Fruit fly (Drosophila melanogaster) whole organism, embryonic: ENCODE data around the gene CG16812.

Source experiments
- CG10147 ChIP-seq: fragments of 200-800 bp; sonication (Bioruptor generic); optimal IDR thresholded peaks from 2 replicates; lab custom pipeline; 2019; ENCODE audit warnings: missing biosample characterization, mild to moderate bottlenecking, missing genetic modification characterization, moderate library complexity
- CG10209 ChIP-seq: fragments of 200-800 bp; sonication (Bioruptor generic); optimal IDR thresholded peaks from 3 replicates; lab custom pipeline; 2017; ENCODE audit warnings: missing biosample characterization, mild to moderate bottlenecking, missing genetic modification characterization, missing genetic modification reagents
- CG10274 ChIP-seq: fragments of 200-800 bp; sonication (Bioruptor generic); optimal IDR thresholded peaks from 3 replicates; lab custom pipeline; 2017; ENCODE audit warnings: missing biosample characterization, mild to moderate bottlenecking, missing genetic modification characterization
- CG11723 ChIP-seq: fragments of 200-800 bp; sonication (Bioruptor generic); optimal IDR thresholded peaks from 2 replicates; lab custom pipeline; 2017; ENCODE audit warnings: missing biosample characterization, mild to moderate bottlenecking, missing genetic modification characterization
- CG12071 ChIP-seq: fragments of 200-800 bp; sonication (Bioruptor generic); optimal IDR thresholded peaks from 3 replicates; lab custom pipeline; 2018; ENCODE audit warnings: missing biosample characterization, mild to moderate bottlenecking, missing genetic modification characterization
- CG1233 ChIP-seq: fragments of 200-800 bp; sonication (Bioruptor generic); optimal IDR thresholded peaks from 4 replicates; lab custom pipeline; 2018; ENCODE audit warnings: missing biosample characterization, mild to moderate bottlenecking, missing genetic modification characterization
- CG12744 ChIP-seq: fragments of 200-800 bp; sonication (Bioruptor generic); optimal IDR thresholded peaks from 2 replicates; lab custom pipeline; 2016; ENCODE audit warnings: missing biosample characterization, missing genetic modification characterization
- CG13287 ChIP-seq: fragments of 200-800 bp; sonication (Bioruptor generic); IDR thresholded peaks from 2 replicates; pipeline ENCODE4 v1.3.6; 2022; ENCODE audit warnings: missing biosample characterization, missing genetic modification characterization; ENCODE audit not compliant: partially characterized antibody
- CG13624 ChIP-seq: fragments of 200-800 bp; sonication (Bioruptor generic); optimal IDR thresholded peaks from 2 replicates; lab custom pipeline; 2016; ENCODE audit warnings: missing biosample characterization, missing genetic modification characterization
- CG14441 ChIP-seq: fragments of 200-800 bp; sonication (Bioruptor generic); IDR thresholded peaks from 2 replicates; pipeline ENCODE4 v1.3.6; 2022; ENCODE audit warnings: missing biosample characterization, missing genetic modification characterization
- CG15514 ChIP-seq: fragments of 200-800 bp; sonication (Bioruptor generic); optimal IDR thresholded peaks from 3 replicates; lab custom pipeline; 2017; ENCODE audit warnings: missing biosample characterization, missing genetic modification characterization, mild to moderate bottlenecking, moderate library complexity, missing genetic modification reagents
- CG17328 ChIP-seq: fragments of 200-800 bp; sonication (Bioruptor generic); IDR thresholded peaks from 2 replicates; pipeline ENCODE4 v1.3.6; 2022; ENCODE audit warnings: missing biosample characterization, missing genetic modification characterization
- CG17359 ChIP-seq: fragments of 200-800 bp; sonication (Bioruptor generic); optimal IDR thresholded peaks from 3 replicates; lab custom pipeline; 2018; ENCODE audit warnings: missing biosample characterization, mild to moderate bottlenecking, missing genetic modification characterization, moderate library complexity
- CG17385 ChIP-seq: fragments of 200-800 bp; sonication (Bioruptor generic); optimal IDR thresholded peaks from 3 replicates; lab custom pipeline; 2018; ENCODE audit warnings: missing biosample characterization, mild to moderate bottlenecking, missing genetic modification characterization
- CG2116 ChIP-seq: fragments of 200-800 bp; sonication (Bioruptor generic); optimal IDR thresholded peaks from 3 replicates; lab custom pipeline; 2018; ENCODE audit warnings: missing biosample characterization, mild to moderate bottlenecking, missing genetic modification characterization
- CG2199 ChIP-seq: fragments of 200-800 bp; sonication (Bioruptor generic); IDR thresholded peaks from 3 replicates; pipeline ENCODE4 v1.3.6; 2022; ENCODE audit warnings: missing biosample characterization, missing genetic modification characterization
- CG2202 ChIP-seq: fragments of 200-800 bp; sonication (Bioruptor generic); optimal IDR thresholded peaks from 2 replicates; lab custom pipeline; 2018; ENCODE audit warnings: missing biosample characterization, mild to moderate bottlenecking, missing genetic modification characterization
- CG32532 ChIP-seq: fragments of 200-800 bp; sonication (Bioruptor generic); IDR thresholded peaks from 2 replicates; pipeline ENCODE4 v1.3.6; 2022; ENCODE audit warnings: missing biosample characterization, missing genetic modification characterization
- CG34224 ChIP-seq: fragments of 200-800 bp; sonication (Bioruptor generic); IDR thresholded peaks from 3 replicates; pipeline ENCODE4 v1.3.6; 2022; ENCODE audit warnings: missing biosample characterization, missing genetic modification characterization; ENCODE audit not compliant: partially characterized antibody
- CG6813 ChIP-seq: fragments of 200-800 bp; sonication (Bioruptor generic); optimal IDR thresholded peaks from 2 replicates; lab custom pipeline; 2017; ENCODE audit warnings: missing biosample characterization, missing genetic modification characterization, mild to moderate bottlenecking, moderate library complexity, missing genetic modification reagents
- CG8765 ChIP-seq: fragments of 200-800 bp; sonication (Bioruptor generic); IDR thresholded peaks from 2 replicates; pipeline ENCODE4 v1.3.6; 2022; ENCODE audit warnings: missing biosample characterization, missing genetic modification characterization
- CG9876 ChIP-seq: fragments of 200-800 bp; sonication (Bioruptor generic); optimal IDR thresholded peaks from 2 replicates; lab custom pipeline; 2016; ENCODE audit warnings: missing biosample characterization, missing genetic modification characterization
- CHES-1-like ChIP-seq: fragments of 200-800 bp; sonication (Bioruptor generic); optimal IDR thresholded peaks from 2 replicates; lab custom pipeline; 2016; ENCODE audit warnings: missing biosample characterization, missing genetic modification characterization
- D19A ChIP-seq: fragments of 200-800 bp; optimal IDR thresholded peaks from 3 replicates; lab custom pipeline; 2019; ENCODE audit warnings: missing biosample characterization, mild to moderate bottlenecking, missing genetic modification characterization, moderate library complexity
- Dad ChIP-seq: fragments of 200-800 bp; sonication (Bioruptor generic); optimal IDR thresholded peaks from 3 replicates; lab custom pipeline; 2016; ENCODE audit warnings: missing biosample characterization, missing genetic modification characterization
- Deaf1 ChIP-seq: fragments of 200-800 bp; optimal IDR thresholded peaks from 3 replicates; lab custom pipeline; 2019; ENCODE audit warnings: missing biosample characterization, mild to moderate bottlenecking, missing genetic modification characterization, moderate library complexity
- HLH3B ChIP-seq: fragments of 200-800 bp; sonication (Bioruptor generic); IDR thresholded peaks from 2 replicates; pipeline ENCODE4 v1.3.6; 2022; ENCODE audit warnings: missing biosample characterization, missing genetic modification characterization
- Hey ChIP-seq: fragments of 200-800 bp; sonication (Bioruptor generic); optimal IDR thresholded peaks from 3 replicates; lab custom pipeline; 2018; ENCODE audit warnings: missing biosample characterization, mild to moderate bottlenecking, missing genetic modification characterization
- Nf-YC ChIP-seq: fragments of 200-800 bp; optimal IDR thresholded peaks from 3 replicates; lab custom pipeline; 2019; ENCODE audit warnings: missing biosample characterization, mild to moderate bottlenecking, missing genetic modification characterization, moderate library complexity
- Optix ChIP-seq: fragments of 200-800 bp; sonication (Bioruptor generic); IDR thresholded peaks from 3 replicates; pipeline ENCODE4 v1.3.6; 2022; ENCODE audit warnings: missing biosample characterization, missing genetic modification characterization
- Rfx ChIP-seq: fragments of 200-800 bp; sonication (Bioruptor generic); IDR thresholded peaks from 2 replicates; pipeline ENCODE4 v1.3.6; 2022; ENCODE audit warnings: missing biosample characterization, missing genetic modification characterization
- Xrp1 ChIP-seq: fragments of 200-800 bp; sonication (Bioruptor generic); IDR thresholded peaks from 2 replicates; pipeline ENCODE4 v1.3.6; 2022; ENCODE audit warnings: missing biosample characterization, missing genetic modification characterization
- YL-1 ChIP-seq: fragments of 200-800 bp; sonication (Bioruptor generic); optimal IDR thresholded peaks from 3 replicates; lab custom pipeline; 2017; ENCODE audit warnings: missing biosample characterization, mild to moderate bottlenecking, missing genetic modification characterization
- abd-A ChIP-seq: fragments of 200-800 bp; sonication (Bioruptor generic); optimal IDR thresholded peaks from 3 replicates; lab custom pipeline; 2019; ENCODE audit warnings: missing biosample characterization, mild to moderate bottlenecking, missing genetic modification characterization, moderate library complexity
- bab2 ChIP-seq: fragments of 200-800 bp; sonication (Bioruptor generic); optimal IDR thresholded peaks from 2 replicates; lab custom pipeline; 2016; ENCODE audit warnings: missing biosample characterization, missing genetic modification characterization
- cato ChIP-seq: fragments of 200-800 bp; sonication (Bioruptor generic); optimal IDR thresholded peaks from 2 replicates; lab custom pipeline; 2016; ENCODE audit warnings: missing biosample characterization, missing genetic modification characterization, borderline replicate concordance
- caup ChIP-seq: fragments of 200-800 bp; sonication (Bioruptor generic); optimal IDR thresholded peaks from 3 replicates; lab custom pipeline; 2017; ENCODE audit warnings: missing biosample characterization, mild to moderate bottlenecking, missing genetic modification characterization, moderate library complexity; ENCODE audit not compliant: severe bottlenecking
- chif ChIP-seq, 2 experiments: fragments of 200-800 bp; sonication (Bioruptor generic); optimal IDR thresholded peaks; 3 replicates each; lab custom pipeline; 2016; ENCODE audit warnings: missing biosample characterization in 2 of 2, missing genetic modification characterization in 2 of 2
- gce ChIP-seq: fragments of 200-800 bp; sonication (Bioruptor generic); IDR thresholded peaks from 3 replicates; pipeline ENCODE4 v1.3.6; 2022; ENCODE audit warnings: missing biosample characterization, missing genetic modification characterization
- h ChIP-seq: fragments of >200 bp; optimal IDR thresholded peaks from 2 replicates; lab custom pipeline; 2017
- hkb ChIP-seq, 2 experiments: fragments of 200-800 bp in 1 of 2; fragments of >200 bp in 1 of 2; sonication (Bioruptor generic) in 1 of 2; IDR thresholded peaks in 1 of 2; optimal IDR thresholded peaks in 1 of 2; 2 replicates each; pipeline versions ENCODE4 v1.3.6 to Lab custom; 2017 to 2022; ENCODE audit warnings: missing biosample characterization in 1 of 2, missing genetic modification characterization in 1 of 2
- kni ChIP-seq: fragments of 200-800 bp; sonication (Bioruptor generic); optimal IDR thresholded peaks from 3 replicates; lab custom pipeline; 2017; ENCODE audit warnings: mild to moderate bottlenecking, missing biosample characterization, missing genetic modification reagents, missing genetic modification characterization
- p53 ChIP-seq: fragments of 200-800 bp; sonication (Bioruptor generic); optimal IDR thresholded peaks from 2 replicates; lab custom pipeline; 2016; ENCODE audit warnings: missing biosample characterization, missing genetic modification characterization
- pfk ChIP-seq: fragments of 200-800 bp; sonication (Bioruptor generic); optimal IDR thresholded peaks from 2 replicates; lab custom pipeline; 2018; ENCODE audit warnings: missing biosample characterization, mild to moderate bottlenecking, missing genetic modification characterization, moderate library complexity
- ro ChIP-seq: fragments of 200-800 bp; sonication (Bioruptor generic); IDR thresholded peaks from 2 replicates; pipeline ENCODE4 v1.3.6; 2022; ENCODE audit warnings: missing biosample characterization, missing genetic modification characterization
- salm ChIP-seq: fragments of 200-800 bp; sonication (Bioruptor generic); optimal IDR thresholded peaks from 2 replicates; lab custom pipeline; 2018; ENCODE audit warnings: missing biosample characterization, mild to moderate bottlenecking, missing genetic modification characterization
- scrt ChIP-seq: fragments of 200-800 bp; sonication (Bioruptor generic); optimal IDR thresholded peaks from 2 replicates; lab custom pipeline; 2018; ENCODE audit warnings: missing biosample characterization, mild to moderate bottlenecking, missing genetic modification characterization, moderate library complexity
- so ChIP-seq: fragments of 200-800 bp; sonication (Bioruptor generic); IDR thresholded peaks from 3 replicates; pipeline ENCODE4 v1.3.6; 2022; ENCODE audit warnings: missing biosample characterization, missing genetic modification characterization
- twi ChIP-seq: fragments of 200-800 bp; optimal IDR thresholded peaks from 2 replicates; lab custom pipeline; 2019; ENCODE audit warnings: missing biosample characterization, mild to moderate bottlenecking, missing genetic modification characterization, moderate library complexity

The CG16812 gene

DNA sequence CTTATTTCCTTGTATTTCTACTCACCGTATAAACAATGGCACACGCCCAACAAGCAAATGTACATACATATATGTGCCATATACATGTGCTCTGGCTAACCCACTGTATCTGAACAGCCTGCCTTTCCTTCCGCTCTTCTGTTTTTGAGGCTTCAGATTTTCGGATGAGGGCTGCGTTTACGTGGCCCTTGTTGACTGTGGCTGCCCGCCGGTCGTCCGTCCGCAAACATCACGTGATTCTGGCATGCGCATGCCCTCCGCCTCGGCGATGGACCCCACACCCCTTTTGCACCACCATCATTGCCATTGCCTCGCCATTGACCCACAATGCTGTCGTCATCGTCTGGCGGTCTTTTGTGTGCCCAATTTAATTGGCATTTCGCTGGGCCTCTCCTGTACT lies 17.1 kb upstream of the CG16812 start (continued):
- TF ChIP-seq CG8765 (GFP tag; lab: Robert Waterston, UW) = no peak
- no peak for TF ChIP-seq D19A (tag; lab: Kevin White, UChicago)
- peak; percentile 3 for TF ChIP-seq CG10209 (GFP tag; lab: Kevin White, UChicago)
- TF ChIP-seq Dad (GFP tag; lab: Kevin White, UChicago) = peak; percentile 3
- peak; percentile 62 for TF ChIP-seq CG9876 (GFP tag; lab: Kevin White, UChicago)
- peak; percentile 44; the same call in 1 of the 2 replicates for TF ChIP-seq Xrp1
- TF ChIP-seq CG2202 (tag; lab: Kevin White, UChicago) = peak; percentile 3
- no peak for TF ChIP-seq CG10274 (GFP tag; lab: Kevin White, UChicago)
- TF ChIP-seq CG11723 (GFP tag; lab: Kevin White, UChicago) = peak; percentile 30
- 0 out of 3 replicates have a peak, but pooled peaks have one; percentile 15 for TF ChIP-seq Optix (GFP tag; lab: Robert Waterston, UW)
- TF ChIP-seq Rfx (GFP tag; lab: Robert Waterston, UW) = peak; percentile 19; the same call in 1 of the 2 replicates
- TF ChIP-seq gce (GFP tag; lab: Robert Waterston, UW) = peak; percentile 70; the same call in 2 of the 3 replicates
- peak; percentile 46 for TF ChIP-seq twi (tag; lab: Kevin White, UChicago)
- TF ChIP-seq chif (GFP tag; optimal IDR thresholded peaks at IDR 0.05; lab: Kevin White, UChicago) = peak in 1 of 2 experiments; percentile 8
- TF ChIP-seq abd-A (tag; lab: Kevin White, UChicago) = peak; percentile 64
- TF ChIP-seq h (lab: Kevin White, UChicago) = no peak
- TF ChIP-seq CG17328 (GFP tag; lab: Robert Waterston, UW) = peak; percentile 52; the same call in 1 of the 2 replicates
- peak; percentile 43; the same call in 1 of the 2 replicates for TF ChIP-seq CG32532 (GFP tag; lab: Robert Waterston, UW)
- TF ChIP-seq hkb (optimal IDR thresholded peaks at IDR 0.05; lab: Kevin White, UChicago) = no peak
- TF ChIP-seq hkb (GFP tag; IDR thresholded peaks at IDR 0.05; lab: Robert Waterston, UW) = peak; percentile 79
- TF ChIP-seq kni (GFP tag; lab: Kevin White, UChicago) = peak; percentile 83
- TF ChIP-seq YL-1 (GFP tag; lab: Kevin White, UChicago) = peak; percentile 2
- TF ChIP-seq salm = no peak
- TF ChIP-seq CG13624 (GFP tag; lab: Kevin White, UChicago) = peak; percentile 23
- peak; percentile 52 for TF ChIP-seq CG15514 (GFP tag; lab: Kevin White, UChicago)
- TF ChIP-seq CG6813 (GFP tag; lab: Kevin White, UChicago) = peak; percentile 57
- 0 out of 2 replicates have a peak, but pooled peaks have one; percentile 3 for TF ChIP-seq CG14441 (GFP tag; lab: Robert Waterston, UW)
- TF ChIP-seq Nf-YC (tag; lab: Kevin White, UChicago) = peak; percentile 38
- TF ChIP-seq HLH3B (GFP tag; lab: Robert Waterston, UW) = peak; percentile 30; the same call in 1 of the 2 replicates
- TF ChIP-seq p53 = peak; percentile 25
- peak; percentile 29; the same call in 1 of the 3 replicates for TF ChIP-seq CG34224 (GFP tag; lab: Robert Waterston, UW)
- TF ChIP-seq bab2 (GFP tag; lab: Kevin White, UChicago) = peak; percentile 5
- peak; percentile 20 for TF ChIP-seq CG17359 (tag; lab: Kevin White, UChicago)
- TF ChIP-seq CG17385 (GFP tag; lab: Kevin White, UChicago) = peak; percentile 30
- TF ChIP-seq Hey = peak; percentile 85
- TF ChIP-seq CG2116 (GFP tag; lab: Kevin White, UChicago) = no peak
- peak; percentile 29 for TF ChIP-seq CG1233 (GFP tag; lab: Kevin White, UChicago)
- TF ChIP-seq caup (GFP tag; lab: Kevin White, UChicago) = peak; percentile 39
- peak; percentile 56 for TF ChIP-seq pfk (GFP tag; lab: Kevin White, UChicago)
- TF ChIP-seq CG13287 = peak; percentile 14; the same call in 1 of the 2 replicates
- peak; percentile 3 for TF ChIP-seq CG10147
- TF ChIP-seq so = peak; percentile 51; the same call in 1 of the 3 replicates
- peak; percentile 61 for TF ChIP-seq CG12071
- peak; percentile 8 for TF ChIP-seq CHES-1-like (GFP tag; lab: Kevin White, UChicago)
- peak; percentile 44 for TF ChIP-seq scrt
- peak; percentile 44 for TF ChIP-seq Deaf1 (tag; lab: Kevin White, UChicago)
- peak; percentile 20 for TF ChIP-seq CG12744 (GFP tag; lab: Kevin White, UChicago)
- peak; percentile 88; the same call in 2 of the 3 replicates for TF ChIP-seq CG2199
- TF ChIP-seq cato = no peak
- TF ChIP-seq ro (GFP tag; lab: Robert Waterston, UW) = no peak
